Fruit fly (Drosophila melanogaster) whole organism, embryonic: ENCODE results near the gene CG13609.

Experiments used
- C15 ChIP-seq: fragments of 200-800 bp; sonication (Bioruptor generic); IDR thresholded peaks from 3 replicates; pipeline ENCODE4 v1.3.6; 2022; ENCODE audit warnings: missing biosample characterization, missing genetic modification characterization
- CG10959 ChIP-seq: fragments of 200-800 bp; sonication (Bioruptor generic); IDR thresholded peaks from 2 replicates; pipeline ENCODE4 v1.3.6; 2022; ENCODE audit warnings: missing biosample characterization, missing genetic modification characterization
- CG11085 ChIP-seq: fragments of 200-800 bp; sonication (Bioruptor generic); IDR thresholded peaks from 2 replicates; pipeline ENCODE4 v1.3.6; 2022; ENCODE audit warnings: missing biosample characterization, missing genetic modification characterization
- CG11398 ChIP-seq: fragments of 200-800 bp; sonication (Bioruptor generic); optimal IDR thresholded peaks from 2 replicates; lab custom pipeline; 2016; ENCODE audit warnings: missing biosample characterization, missing genetic modification characterization
- CG12104 ChIP-seq: fragments of 200-800 bp; sonication (Bioruptor generic); optimal IDR thresholded peaks from 3 replicates; lab custom pipeline; 2016; ENCODE audit warnings: missing biosample characterization, missing genetic modification characterization
- CG12219 ChIP-seq: fragments of 200-800 bp; sonication (Bioruptor generic); optimal IDR thresholded peaks from 3 replicates; lab custom pipeline; 2018; ENCODE audit warnings: missing biosample characterization, mild to moderate bottlenecking, missing genetic modification characterization
- CG1233 ChIP-seq: fragments of 200-800 bp; sonication (Bioruptor generic); optimal IDR thresholded peaks from 4 replicates; lab custom pipeline; 2018; ENCODE audit warnings: missing biosample characterization, mild to moderate bottlenecking, missing genetic modification characterization
- CG13296 ChIP-seq: fragments of 200-800 bp; sonication (Bioruptor generic); optimal IDR thresholded peaks from 3 replicates; lab custom pipeline; 2018; ENCODE audit warnings: missing biosample characterization, mild to moderate bottlenecking, missing genetic modification characterization
- CG14710 ChIP-seq: fragments of 200-800 bp; sonication (Bioruptor generic); optimal IDR thresholded peaks from 3 replicates; lab custom pipeline; 2019; ENCODE audit warnings: missing biosample characterization, mild to moderate bottlenecking, missing genetic modification characterization, moderate library complexity
- CG15269 ChIP-seq: fragments of 200-800 bp; sonication (Bioruptor generic); optimal IDR thresholded peaks from 2 replicates; lab custom pipeline; 2018; ENCODE audit warnings: missing biosample characterization, mild to moderate bottlenecking, missing genetic modification characterization, moderate library complexity
- CG16863 ChIP-seq: fragments of 200-800 bp; sonication (Bioruptor generic); optimal IDR thresholded peaks from 3 replicates; lab custom pipeline; 2016; ENCODE audit warnings: missing biosample characterization, missing genetic modification characterization
- CG17186 ChIP-seq: fragments of 200-800 bp; sonication (Bioruptor generic); optimal IDR thresholded peaks from 3 replicates; lab custom pipeline; 2017; ENCODE audit warnings: missing biosample characterization, missing genetic modification reagents, missing genetic modification characterization
- CG1792 ChIP-seq: fragments of 200-800 bp; sonication (Bioruptor generic); optimal IDR thresholded peaks from 2 replicates; lab custom pipeline; 2016; ENCODE audit warnings: missing biosample characterization, missing genetic modification characterization
- CG32772 ChIP-seq: fragments of 200-800 bp; sonication (Bioruptor generic); IDR thresholded peaks from 2 replicates; pipeline ENCODE4 v1.3.6; 2022; ENCODE audit warnings: missing biosample characterization, missing genetic modification characterization
- CG34422 ChIP-seq: fragments of 200-800 bp; sonication (Bioruptor generic); IDR thresholded peaks from 3 replicates; pipeline ENCODE4 v1.3.6; 2022; ENCODE audit warnings: missing biosample characterization, missing genetic modification characterization
- CG3995 ChIP-seq: fragments of 200-800 bp; sonication (Bioruptor generic); optimal IDR thresholded peaks from 3 replicates; lab custom pipeline; 2016; ENCODE audit warnings: missing biosample characterization, missing genetic modification characterization
- CG4360 ChIP-seq: fragments of 200-800 bp; sonication (Bioruptor generic); IDR thresholded peaks from 2 replicates; pipeline ENCODE4 v1.3.6; 2022; ENCODE audit warnings: missing biosample characterization, missing genetic modification characterization
- CG4707 ChIP-seq: fragments of 200-800 bp; sonication (Bioruptor generic); optimal IDR thresholded peaks from 2 replicates; lab custom pipeline; 2018; ENCODE audit warnings: missing biosample characterization, mild to moderate bottlenecking, missing genetic modification characterization, moderate library complexity
- CG5180 ChIP-seq: fragments of 200-800 bp; sonication (Bioruptor generic); optimal IDR thresholded peaks from 3 replicates; lab custom pipeline; 2017; ENCODE audit warnings: missing biosample characterization, missing genetic modification characterization, mild to moderate bottlenecking, moderate library complexity, missing genetic modification reagents
- CG6791 ChIP-seq: fragments of 200-800 bp; sonication (Bioruptor generic); IDR thresholded peaks from 3 replicates; pipeline ENCODE4 v1.3.6; 2022; ENCODE audit warnings: missing biosample characterization, missing genetic modification characterization; ENCODE audit not compliant: partially characterized antibody
- CG7271 ChIP-seq: fragments of 200-800 bp; sonication (Bioruptor generic); optimal IDR thresholded peaks from 2 replicates; lab custom pipeline; 2018; ENCODE audit warnings: missing biosample characterization, mild to moderate bottlenecking, missing genetic modification characterization, moderate library complexity
- CG7556 ChIP-seq: fragments of 200-800 bp; sonication (Bioruptor generic); optimal IDR thresholded peaks from 2 replicates; lab custom pipeline; 2017; ENCODE audit warnings: missing biosample characterization, mild to moderate bottlenecking, missing genetic modification characterization
- D ChIP-seq, 2 experiments: fragments of 200-800 bp in 1 of 2; fragments of >200 bp in 1 of 2; sonication (Bioruptor generic) in 1 of 2; optimal IDR thresholded peaks; 2 replicates in 1 of 2; 3 replicates in 1 of 2; lab custom pipeline; 2017; ENCODE audit warnings: mild to moderate bottlenecking in 1 of 2, missing biosample characterization in 1 of 2, missing genetic modification characterization in 1 of 2, missing genetic modification reagents in 1 of 2
- Dek ChIP-seq: fragments of 200-800 bp; sonication (Bioruptor generic); optimal IDR thresholded peaks from 3 replicates; lab custom pipeline; 2019; ENCODE audit warnings: missing biosample characterization, mild to moderate bottlenecking, missing genetic modification characterization, moderate library complexity
- Gsc ChIP-seq: fragments of 200-800 bp; sonication (Bioruptor generic); IDR thresholded peaks from 2 replicates; pipeline ENCODE4 v1.3.6; 2022; ENCODE audit warnings: missing biosample characterization, missing genetic modification characterization
- HmgD ChIP-seq: fragments of 200-800 bp; sonication (Bioruptor generic); optimal IDR thresholded peaks from 3 replicates; lab custom pipeline; 2016; ENCODE audit warnings: missing biosample characterization, missing genetic modification characterization
- HmgZ ChIP-seq: fragments of 200-800 bp; sonication (Bioruptor generic); optimal IDR thresholded peaks from 2 replicates; lab custom pipeline; 2018; ENCODE audit warnings: missing biosample characterization, mild to moderate bottlenecking, missing genetic modification characterization
- MTF-1 ChIP-seq: fragments of 200-800 bp; sonication (Bioruptor generic); optimal IDR thresholded peaks from 2 replicates; lab custom pipeline; 2018; ENCODE audit warnings: missing biosample characterization, mild to moderate bottlenecking, missing genetic modification characterization, borderline replicate concordance
- Optix ChIP-seq: fragments of 200-800 bp; sonication (Bioruptor generic); IDR thresholded peaks from 3 replicates; pipeline ENCODE4 v1.3.6; 2022; ENCODE audit warnings: missing biosample characterization, missing genetic modification characterization
- Rfx ChIP-seq: fragments of 200-800 bp; sonication (Bioruptor generic); IDR thresholded peaks from 2 replicates; pipeline ENCODE4 v1.3.6; 2022; ENCODE audit warnings: missing biosample characterization, missing genetic modification characterization
- Taf1 ChIP-seq: fragments of 200-800 bp; sonication (Bioruptor generic); IDR thresholded peaks from 2 replicates; pipeline ENCODE4 v1.3.6; 2022; ENCODE audit warnings: missing biosample characterization, missing genetic modification characterization
- aop ChIP-seq: fragments of 200-800 bp; sonication (Bioruptor generic); IDR thresholded peaks from 2 replicates; pipeline ENCODE4 v1.3.6; 2022; ENCODE audit warnings: missing biosample characterization, missing genetic modification characterization
- cato ChIP-seq: fragments of 200-800 bp; sonication (Bioruptor generic); optimal IDR thresholded peaks from 2 replicates; lab custom pipeline; 2016; ENCODE audit warnings: missing biosample characterization, missing genetic modification characterization, borderline replicate concordance
- croc ChIP-seq: fragments of 200-800 bp; sonication (Bioruptor generic); conservative IDR thresholded peaks from 3 replicates; pipeline ENCODE4 v1.3.6; 2022; ENCODE audit warnings: missing biosample characterization, missing genetic modification characterization
- dati ChIP-seq: fragments of 200-800 bp; sonication (Bioruptor generic); IDR thresholded peaks from 2 replicates; pipeline ENCODE4 v1.3.6; 2022; ENCODE audit warnings: missing biosample characterization, missing genetic modification characterization
- ems ChIP-seq: fragments of 200-800 bp; sonication (Bioruptor generic); optimal IDR thresholded peaks from 3 replicates; lab custom pipeline; 2016; ENCODE audit warnings: missing biosample characterization, missing genetic modification characterization
- exex ChIP-seq: fragments of 200-800 bp; sonication (Bioruptor generic); optimal IDR thresholded peaks from 4 replicates; lab custom pipeline; 2018; ENCODE audit warnings: missing biosample characterization, mild to moderate bottlenecking, missing genetic modification characterization, moderate library complexity
- eyg ChIP-seq: fragments of 200-800 bp; sonication (Bioruptor generic); optimal IDR thresholded peaks from 3 replicates; lab custom pipeline; 2016; ENCODE audit warnings: missing biosample characterization, missing genetic modification characterization
- ftz-f1 ChIP-seq: fragments of 200-800 bp; sonication (Bioruptor generic); optimal IDR thresholded peaks from 2 replicates; lab custom pipeline; 2016; ENCODE audit warnings: missing biosample characterization, missing genetic modification characterization
- her ChIP-seq: fragments of 200-800 bp; sonication (Bioruptor generic); optimal IDR thresholded peaks from 2 replicates; lab custom pipeline; 2016; ENCODE audit warnings: missing biosample characterization, missing genetic modification characterization
- lilli ChIP-seq: fragments of 200-800 bp; sonication (Bioruptor generic); optimal IDR thresholded peaks from 3 replicates; lab custom pipeline; 2016; ENCODE audit warnings: missing biosample characterization, missing genetic modification characterization
- pzg ChIP-seq: fragments of 200-800 bp; sonication (Bioruptor generic); optimal IDR thresholded peaks from 3 replicates; lab custom pipeline; 2018; ENCODE audit warnings: missing biosample characterization, mild to moderate bottlenecking, missing genetic modification characterization, moderate library complexity
- sens ChIP-seq: fragments of 200-800 bp; sonication (Bioruptor generic); peaks from one replicate; lab custom pipeline; 2016; ENCODE audit warnings: missing biosample characterization, missing genetic modification characterization
- sim ChIP-seq: fragments of 200-800 bp; sonication (Bioruptor generic); IDR thresholded peaks from 2 replicates; pipeline ENCODE4 v1.3.6; 2022; ENCODE audit warnings: missing biosample characterization, missing genetic modification characterization
- slp2 ChIP-seq: fragments of 200-800 bp; sonication (Bioruptor generic); optimal IDR thresholded peaks from 2 replicates; lab custom pipeline; 2016; ENCODE audit warnings: missing biosample characterization, missing genetic modification characterization
- sqz ChIP-seq: fragments of 200-800 bp; sonication (Bioruptor generic); optimal IDR thresholded peaks from 3 replicates; lab custom pipeline; 2018; ENCODE audit warnings: missing biosample characterization, mild to moderate bottlenecking, missing genetic modification characterization
- ssp ChIP-seq: fragments of 200-800 bp; sonication (Bioruptor generic); IDR thresholded peaks from 2 replicates; pipeline ENCODE4 v1.3.6; 2022; ENCODE audit warnings: missing biosample characterization, missing genetic modification characterization
- tap ChIP-seq: fragments of 200-800 bp; optimal IDR thresholded peaks from 3 replicates; lab custom pipeline; 2019; ENCODE audit warnings: missing biosample characterization, mild to moderate bottlenecking, missing genetic modification characterization, moderate library complexity
- trh ChIP-seq: fragments of 200-800 bp; sonication (Bioruptor generic); optimal IDR thresholded peaks from 2 replicates; lab custom pipeline; 2016; ENCODE audit warnings: missing biosample characterization, missing genetic modification characterization
- tup ChIP-seq: fragments of 200-800 bp; sonication (Bioruptor generic); optimal IDR thresholded peaks from 2 replicates; lab custom pipeline; 2016; ENCODE audit warnings: missing biosample characterization, mild to moderate bottlenecking, missing genetic modification characterization, moderate library complexity
- unc-4 ChIP-seq: fragments of 200-800 bp; sonication (Bioruptor generic); IDR thresholded peaks from 2 replicates; pipeline ENCODE4 v1.3.6; 2022; ENCODE audit warnings: missing biosample characterization, missing genetic modification characterization; ENCODE audit not compliant: partially characterized antibody
- vnd ChIP-seq: fragments of 200-800 bp; sonication (Bioruptor generic); IDR thresholded peaks from 3 replicates; pipeline ENCODE4 v1.3.6; 2022; ENCODE audit warnings: missing biosample characterization, missing genetic modification characterization; ENCODE audit not compliant: partially characterized antibody

The CG13609 gene

DNA sequence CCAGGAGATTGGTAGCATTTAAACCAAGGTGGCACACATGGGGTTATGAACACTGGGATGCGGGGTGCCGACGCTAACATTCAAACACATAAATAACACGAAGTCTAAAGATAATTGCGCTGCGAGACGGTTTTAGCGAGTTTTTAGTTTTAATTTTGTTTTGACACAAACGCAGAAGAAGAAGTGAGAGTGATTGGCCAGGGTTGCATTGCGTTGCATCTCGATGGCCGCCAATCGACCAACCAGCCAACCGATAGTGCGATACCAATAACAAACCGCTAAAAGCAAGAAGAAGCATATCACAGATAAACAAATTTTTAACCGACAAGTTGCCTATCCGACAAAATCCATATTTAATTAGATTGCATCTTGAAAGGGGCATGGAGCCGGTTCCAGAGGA lies at the start of gene CG13609, which contains the start of gene Spps (continued):
- TF ChIP-seq cato (GFP tag; lab: Kevin White, UChicago) (no peak), tap (no peak), CG17186 (GFP tag; lab: Kevin White, UChicago) (peak; percentile 67), aop (GFP tag; lab: Robert Waterston, UW) (no peak), eyg (GFP tag; lab: Kevin White, UChicago) (no peak), exex (no peak), dati (GFP tag; lab: Robert Waterston, UW) (no peak), Optix (GFP tag; lab: Robert Waterston, UW) (no peak), HmgZ (tag; lab: Kevin White, UChicago) (peak; percentile 71), HmgD (GFP tag; lab: Kevin White, UChicago) (peak; percentile 18), C15 (GFP tag; lab: Robert Waterston, UW) (no peak), her (GFP tag; lab: Kevin White, UChicago) (peak; percentile 22), CG3995 (GFP tag; lab: Kevin White, UChicago) (peak; percentile 72), trh (no peak), slp2 (GFP tag; lab: Kevin White, UChicago) (no peak), CG10959 (GFP tag; lab: Robert Waterston, UW) (no peak), croc (GFP tag; lab: Robert Waterston, UW) (no peak), CG5180 (GFP tag; lab: Kevin White, UChicago) (no peak), MTF-1 (GFP tag; lab: Kevin White, UChicago) (no peak), Dek (tag; lab: Kevin White, UChicago) (no peak), sqz (no peak), D (optimal IDR thresholded peaks at IDR 0.05; lab: Kevin White, UChicago) (no peak), D (GFP tag; optimal IDR thresholded peaks at IDR 0.05; lab: Kevin White, UChicago) (no peak), sim (no peak), CG12104 (GFP tag; lab: Kevin White, UChicago) (no peak), CG34422 (peak; percentile 42; the same call in 1 of the 3 replicates), CG4707 (GFP tag; lab: Kevin White, UChicago) (no peak), CG15269 (tag; lab: Kevin White, UChicago) (no peak), ssp (GFP tag; lab: Robert Waterston, UW) (no peak), sens (GFP tag; lab: Kevin White, UChicago) (no peak), CG1792 (no peak), CG11085 (no peak), CG6791 (GFP tag; lab: Robert Waterston, UW) (peak; percentile 95), tup (no peak), lilli (peak; percentile 47), vnd (GFP tag; lab: Robert Waterston, UW) (peak; percentile 86), CG1233 (GFP tag; lab: Kevin White, UChicago) (no peak), CG12219 (no peak), CG7556 (GFP tag; lab: Kevin White, UChicago) (no peak), CG14710 (tag; lab: Kevin White, UChicago) (peak; percentile 37), ftz-f1 (GFP tag; lab: Kevin White, UChicago) (peak; percentile 26), CG13296 (no peak), CG4360 (no peak), Taf1 (GFP tag; lab: Robert Waterston, UW) (no peak), CG7271 (tag; lab: Kevin White, UChicago) (no peak), CG32772 (no peak), unc-4 (GFP tag; lab: Robert Waterston, UW) (peak; percentile 83), pzg (GFP tag; lab: Kevin White, UChicago) (peak; percentile 80), ems (GFP tag; lab: Kevin White, UChicago) (peak; percentile 1), Gsc (GFP tag; lab: Robert Waterston, UW) (no peak), CG16863 (GFP tag; lab: Kevin White, UChicago) (no peak), CG11398 (GFP tag; lab: Kevin White, UChicago) (no peak), Rfx (GFP tag; lab: Robert Waterston, UW) (peak; percentile 66)
